Fruit fly (Drosophila melanogaster) whole organism: ENCODE data around the gene syd.

ENCODE experiments used
- Dll ChIP-seq: fragments of >200 bp; optimal IDR thresholded peaks from 2 replicates; lab custom pipeline; 2017
- EcR ChIP-seq, 2 experiments: fragments of >200 bp; optimal IDR thresholded peaks; 2 replicates each; lab custom pipeline; 2017; ENCODE audit warnings: missing biosample characterization in 2 of 2, missing genetic modification characterization in 2 of 2, missing genetic modification reagents in 2 of 2
- psq ChIP-seq: fragments of >200 bp; optimal IDR thresholded peaks from 2 replicates; lab custom pipeline; 2017
- usp ChIP-seq: fragments of >200 bp; optimal IDR thresholded peaks from 2 replicates; lab custom pipeline; 2017; ENCODE audit warnings: missing biosample characterization, missing genetic modification characterization, mixed read lengths

DNA sequence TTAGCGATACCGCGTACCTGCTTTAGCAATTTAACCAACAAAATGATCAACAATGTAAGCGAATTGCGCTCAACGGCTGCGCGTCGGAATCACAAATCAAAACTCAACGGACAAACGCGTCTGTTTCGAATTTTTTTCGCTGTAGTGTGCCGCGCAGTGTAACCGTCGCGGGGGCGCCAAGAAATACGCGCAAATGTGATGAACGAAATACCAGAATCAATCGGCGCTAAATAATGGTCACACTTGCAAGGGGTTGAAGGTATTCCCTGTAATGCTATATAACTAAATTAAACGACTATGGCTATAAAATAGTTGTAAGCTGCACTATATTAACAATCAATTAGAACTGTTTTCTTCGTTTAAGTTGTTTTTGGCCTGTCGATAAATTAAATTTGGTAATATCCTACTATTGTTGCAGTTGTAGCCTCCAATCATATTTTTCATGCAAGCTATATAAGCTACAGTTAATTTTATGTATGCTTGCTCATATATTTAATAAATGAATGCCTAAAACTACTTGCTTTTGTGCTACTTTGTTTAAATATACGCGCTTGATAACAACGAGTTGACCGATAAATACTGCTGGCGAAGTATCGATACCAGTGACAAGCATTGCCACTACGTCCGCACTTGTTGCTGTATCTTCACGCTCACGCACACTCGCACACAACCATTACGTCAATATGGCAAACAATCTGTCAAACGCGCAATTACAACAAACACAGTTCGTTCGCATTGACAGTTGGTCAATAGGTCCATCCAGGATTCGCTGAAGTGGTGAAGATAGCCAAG, 24.0 kb downstream of the syd start, which contains the start of the genes pbl and CG8281:
- TF ChIP-seq psq (no peak), Dll (lab: Kevin White, UChicago) (no peak), usp (GFP tag; lab: Kevin White, UChicago) (no peak), EcR (GFP tag; optimal IDR thresholded peaks at IDR 0.05; lab: Kevin White, UChicago) (no peak)
